Fruit fly (Drosophila melanogaster) whole organism, prepupa: Measurements from ENCODE around the gene CG11619.

Experiments
- CG3032 ChIP-seq: fragments of 200-800 bp; optimal IDR thresholded peaks from 2 replicates; lab custom pipeline; 2019; ENCODE audit warnings: missing biosample characterization, mild to moderate bottlenecking, missing genetic modification characterization, moderate library complexity
- CG32006 ChIP-seq: fragments of 200-800 bp; sonication (Bioruptor generic); optimal IDR thresholded peaks from 3 replicates; lab custom pipeline; 2017; ENCODE audit warnings: missing biosample characterization, mild to moderate bottlenecking, missing genetic modification characterization
- CG8119 ChIP-seq: fragments of 200-800 bp; sonication (Bioruptor generic); IDR thresholded peaks from 3 replicates; pipeline ENCODE4 v1.3.6; 2022; ENCODE audit warnings: missing biosample characterization, missing genetic modification characterization
- Hr38 ChIP-seq: sonication (Bioruptor generic); optimal IDR thresholded peaks from 2 replicates; lab custom pipeline; 2016; ENCODE audit warnings: missing biosample characterization, missing genetic modification characterization
- Sox102F ChIP-seq: fragments of 200-800 bp; sonication (Bioruptor generic); optimal IDR thresholded peaks from 2 replicates; lab custom pipeline; 2016; ENCODE audit warnings: missing biosample characterization, mild to moderate bottlenecking, missing genetic modification characterization
- Sox15 ChIP-seq: fragments of 200-800 bp; sonication (Bioruptor generic); optimal IDR thresholded peaks from 3 replicates; lab custom pipeline; 2016; ENCODE audit warnings: missing biosample characterization, missing genetic modification characterization
- acj6 ChIP-seq: fragments of 200-800 bp; sonication (Bioruptor generic); optimal IDR thresholded peaks from 3 replicates; lab custom pipeline; 2016; ENCODE audit warnings: missing biosample characterization, missing genetic modification characterization
- eg ChIP-seq: fragments of 200-800 bp; sonication (Bioruptor generic); IDR thresholded peaks from 3 replicates; pipeline ENCODE4 v1.3.6; 2022; ENCODE audit warnings: missing biosample characterization, missing genetic modification characterization
- svp ChIP-seq: fragments of 200-800 bp; sonication (Bioruptor generic); peaks from one replicate; lab custom pipeline; 2016; ENCODE audit warnings: missing biosample characterization, missing genetic modification characterization

DNA sequence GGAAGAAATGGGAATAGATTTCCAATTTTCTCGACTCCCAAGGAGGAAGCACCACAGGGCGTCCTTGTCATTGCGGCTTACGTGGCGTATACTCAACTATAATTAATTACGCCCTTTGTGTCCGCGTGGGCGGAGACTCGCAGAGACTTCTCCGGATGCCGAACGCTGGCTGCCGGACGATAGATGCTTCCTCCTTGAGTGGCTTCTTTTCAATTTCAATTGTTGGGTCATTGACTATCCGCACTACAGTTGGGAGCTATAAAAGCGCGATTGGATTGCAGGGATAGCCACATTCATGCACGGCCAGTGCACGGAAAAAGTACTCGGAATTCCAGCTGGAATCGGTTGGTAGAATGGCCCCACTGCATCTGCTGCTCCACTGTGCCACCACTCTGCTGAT lies 3.5 kb downstream of the CG11619 start, which contains the start of gene CG14075:
- TF ChIP-seq svp, result no peak
- no peak for TF ChIP-seq Sox102F (GFP tag; lab: Kevin White, UChicago)
- TF ChIP-seq CG32006 (GFP tag; lab: Kevin White, UChicago), result no peak
- no peak for TF ChIP-seq Sox15 (GFP tag; lab: Kevin White, UChicago)
- TF ChIP-seq eg, result no peak
- TF ChIP-seq CG8119, result no peak
- no peak for TF ChIP-seq CG3032 (tag; lab: Kevin White, UChicago)
- no peak for TF ChIP-seq Hr38 (GFP tag; lab: Kevin White, UChicago)
- TF ChIP-seq acj6 (GFP tag; lab: Kevin White, UChicago), result no peak
